Worm (Caenorhabditis elegans): ENCODE results near the gene T01G1.2.

DNA sequence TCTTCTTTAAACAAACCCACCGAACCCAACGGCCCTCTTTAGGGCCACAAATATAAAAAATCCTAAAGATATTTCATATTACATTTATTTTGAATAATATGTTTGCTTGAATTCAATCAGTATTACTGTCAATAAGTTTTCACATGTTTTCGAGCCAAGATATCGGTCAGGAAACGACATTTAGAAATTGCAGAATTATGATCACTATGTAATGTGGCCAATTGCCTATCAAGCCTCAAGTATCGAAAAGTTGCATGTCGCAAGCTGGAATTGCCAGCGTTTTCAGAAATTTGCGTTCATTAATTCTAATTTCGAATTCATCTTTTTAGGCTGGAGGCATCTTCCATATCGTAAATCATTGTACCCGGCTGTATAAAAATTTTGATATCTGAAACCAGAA is 47.3 kb downstream of the T01G1.2 start:
- TF ChIP-seq pes-1 (GFP tag; IDR thresholded peaks at IDR 0.05), result no peak
- TF ChIP-seq tra-4 (tag; optimal IDR thresholded peaks at IDR 0.05), result no peak
- TF ChIP-seq ama-1 (optimal IDR thresholded peaks at IDR 0.05), result peak; percentile 8
- no peak for TF ChIP-seq B0310.2 (tag; optimal IDR thresholded peaks at IDR 0.05)
- no peak for TF ChIP-seq flt-1 (GFP tag; IDR thresholded peaks at IDR 0.05)
- no peak for TF ChIP-seq hnd-1 (tag; optimal IDR thresholded peaks at IDR 0.05)
- TF ChIP-seq scrt-1 (GFP tag; IDR thresholded peaks at IDR 0.05), result no peak
- no peak for TF ChIP-seq hmg-4 (GFP tag; optimal IDR thresholded peaks at IDR 0.05)
- no peak for TF ChIP-seq hmbx-1 (tag; optimal IDR thresholded peaks at IDR 0.05)
- no peak for TF ChIP-seq ceh-36 (tag; optimal IDR thresholded peaks at IDR 0.05)
- no peak for TF ChIP-seq tbx-11 (GFP tag; IDR thresholded peaks at IDR 0.05)
- TF ChIP-seq sea-1 (GFP tag; conservative IDR thresholded peaks at IDR 0.05), result no peak
